Fruit fly (Drosophila melanogaster) whole organism, pupa: ENCODE data around the gene Nubp1.

Source experiments
- CG12605 ChIP-seq: fragments of 200-800 bp; sonication (Bioruptor generic); IDR thresholded peaks from 2 replicates; pipeline ENCODE4 v1.3.6; 2022; ENCODE audit warnings: missing biosample characterization, missing genetic modification characterization
- CG14655 ChIP-seq: fragments of 200-800 bp; sonication (Bioruptor generic); optimal IDR thresholded peaks from 3 replicates; lab custom pipeline; 2017; ENCODE audit warnings: mild to moderate bottlenecking, missing biosample characterization, missing genetic modification reagents, missing genetic modification characterization
- CG15710 ChIP-seq: fragments of 200-800 bp; sonication (Bioruptor generic); optimal IDR thresholded peaks from 2 replicates; lab custom pipeline; 2018; ENCODE audit warnings: missing biosample characterization, mild to moderate bottlenecking, missing genetic modification characterization, moderate library complexity
- CG17806 ChIP-seq: fragments of 200-800 bp; sonication (Bioruptor generic); optimal IDR thresholded peaks from 2 replicates; lab custom pipeline; 2018; ENCODE audit warnings: missing biosample characterization, mild to moderate bottlenecking, missing genetic modification characterization, moderate library complexity
- CG32121 ChIP-seq: fragments of 200-800 bp; sonication (Bioruptor generic); IDR thresholded peaks from 2 replicates; pipeline ENCODE4 v1.3.6; 2022; ENCODE audit warnings: missing biosample characterization, missing genetic modification characterization
- CG8301 ChIP-seq: fragments of 200-800 bp; sonication (Bioruptor generic); optimal IDR thresholded peaks from 2 replicates; lab custom pipeline; 2018; ENCODE audit warnings: missing biosample characterization, mild to moderate bottlenecking, missing genetic modification characterization
- EcR ChIP-seq: fragments of 200-800 bp; sonication (Bioruptor generic); optimal IDR thresholded peaks from 3 replicates; lab custom pipeline; 2019; ENCODE audit warnings: missing biosample characterization, missing genetic modification characterization, mild to moderate bottlenecking, moderate library complexity, missing genetic modification reagents
- Pif1B ChIP-seq: fragments of 200-800 bp; sonication (Bioruptor generic); optimal IDR thresholded peaks from 3 replicates; lab custom pipeline; 2016; ENCODE audit warnings: missing biosample characterization, missing genetic modification characterization
- gl ChIP-seq: fragments of 200-800 bp; sonication (Bioruptor generic); optimal IDR thresholded peaks from 2 replicates; lab custom pipeline; 2018; ENCODE audit warnings: missing biosample characterization, mild to moderate bottlenecking, missing genetic modification characterization
- rn ChIP-seq: fragments of 200-800 bp; sonication (Bioruptor generic); IDR thresholded peaks from 2 replicates; pipeline ENCODE4 v1.3.6; 2022; ENCODE audit warnings: missing biosample characterization, missing genetic modification characterization

- TF ChIP-seq CG12605 (GFP tag; lab: Robert Waterston, UW) = no peak
- TF ChIP-seq CG17806 (tag; lab: Kevin White, UChicago) = no peak
- no peak for TF ChIP-seq rn
- no peak for TF ChIP-seq CG15710 (tag; lab: Kevin White, UChicago)
- TF ChIP-seq Pif1B (GFP tag; lab: Kevin White, UChicago) = no peak
- TF ChIP-seq gl (tag; lab: Kevin White, UChicago) = no peak
- no peak for TF ChIP-seq CG32121 (GFP tag; lab: Robert Waterston, UW)
- TF ChIP-seq EcR (GFP tag; lab: Kevin White, UChicago) = no peak
- no peak for TF ChIP-seq CG14655 (GFP tag; lab: Kevin White, UChicago)
- TF ChIP-seq CG8301 = no peak
Observed at dm6 chr2L:16713929-16714328, 18.4 kb upstream of the Nubp1 start.
